Fruit fly (Drosophila melanogaster) whole organism, embryonic: Measurements from ENCODE around the gene CG7766.

Experiments
- CG11085 ChIP-seq: fragments of 200-800 bp; sonication (Bioruptor generic); IDR thresholded peaks from 2 replicates; pipeline ENCODE4 v1.3.6; 2022; ENCODE audit warnings: missing biosample characterization, missing genetic modification characterization
- CG12391 ChIP-seq: fragments of 200-800 bp; sonication (Bioruptor generic); optimal IDR thresholded peaks from 3 replicates; lab custom pipeline; 2018; ENCODE audit warnings: missing biosample characterization, mild to moderate bottlenecking, missing genetic modification characterization, moderate library complexity
- CG13424 ChIP-seq: fragments of 200-800 bp; sonication (Bioruptor generic); optimal IDR thresholded peaks from 2 replicates; lab custom pipeline; 2019; ENCODE audit warnings: missing biosample characterization, mild to moderate bottlenecking, missing genetic modification characterization, moderate library complexity
- CG13624 ChIP-seq: fragments of 200-800 bp; sonication (Bioruptor generic); optimal IDR thresholded peaks from 2 replicates; lab custom pipeline; 2016; ENCODE audit warnings: missing biosample characterization, missing genetic modification characterization
- CG14014 ChIP-seq: fragments of 200-800 bp; sonication (Bioruptor generic); IDR thresholded peaks from 2 replicates; pipeline ENCODE4 v1.3.6; 2022; ENCODE audit warnings: missing biosample characterization, missing genetic modification characterization
- CG14710 ChIP-seq: fragments of 200-800 bp; sonication (Bioruptor generic); optimal IDR thresholded peaks from 3 replicates; lab custom pipeline; 2019; ENCODE audit warnings: missing biosample characterization, mild to moderate bottlenecking, missing genetic modification characterization, moderate library complexity
- CG15073 ChIP-seq: fragments of 200-800 bp; sonication (Bioruptor generic); optimal IDR thresholded peaks from 2 replicates; lab custom pipeline; 2016; ENCODE audit warnings: missing biosample characterization, missing genetic modification characterization
- CG15479 ChIP-seq: fragments of 200-800 bp; sonication (Bioruptor generic); optimal IDR thresholded peaks from 3 replicates; lab custom pipeline; 2019; ENCODE audit warnings: missing biosample characterization, mild to moderate bottlenecking, missing genetic modification characterization, moderate library complexity
- CG15514 ChIP-seq: fragments of 200-800 bp; sonication (Bioruptor generic); optimal IDR thresholded peaks from 3 replicates; lab custom pipeline; 2017; ENCODE audit warnings: missing biosample characterization, missing genetic modification characterization, mild to moderate bottlenecking, moderate library complexity, missing genetic modification reagents
- CG1603 ChIP-seq: fragments of 200-800 bp; sonication (Bioruptor generic); optimal IDR thresholded peaks from 2 replicates; lab custom pipeline; 2019; ENCODE audit warnings: missing biosample characterization, mild to moderate bottlenecking, missing genetic modification characterization, moderate library complexity
- CG17359 ChIP-seq: fragments of 200-800 bp; sonication (Bioruptor generic); optimal IDR thresholded peaks from 3 replicates; lab custom pipeline; 2018; ENCODE audit warnings: missing biosample characterization, mild to moderate bottlenecking, missing genetic modification characterization, moderate library complexity
- CG17612 ChIP-seq: fragments of 200-800 bp; sonication (Bioruptor generic); IDR thresholded peaks from 2 replicates; pipeline ENCODE4 v1.3.6; 2022; ENCODE audit warnings: missing biosample characterization, missing genetic modification characterization
- CG2116 ChIP-seq: fragments of 200-800 bp; sonication (Bioruptor generic); optimal IDR thresholded peaks from 3 replicates; lab custom pipeline; 2018; ENCODE audit warnings: missing biosample characterization, mild to moderate bottlenecking, missing genetic modification characterization
- CG2120 ChIP-seq: fragments of 200-800 bp; sonication (Bioruptor generic); optimal IDR thresholded peaks from 3 replicates; lab custom pipeline; 2016; ENCODE audit warnings: missing biosample characterization, missing genetic modification characterization
- CG31388 ChIP-seq: fragments of 200-800 bp; sonication (Bioruptor generic); optimal IDR thresholded peaks from 2 replicates; lab custom pipeline; 2016; ENCODE audit warnings: missing biosample characterization, missing genetic modification characterization
- CG7928 ChIP-seq: fragments of 200-800 bp; sonication (Bioruptor generic); optimal IDR thresholded peaks from 2 replicates; lab custom pipeline; 2017; ENCODE audit warnings: missing biosample characterization, mild to moderate bottlenecking, missing genetic modification characterization
- CrebB ChIP-seq: fragments of 200-800 bp; sonication (Bioruptor generic); optimal IDR thresholded peaks from 3 replicates; lab custom pipeline; 2018; ENCODE audit warnings: missing biosample characterization, mild to moderate bottlenecking, missing genetic modification characterization
- Dfd ChIP-seq, 2 experiments: fragments of >200 bp; optimal IDR thresholded peaks; 2 replicates each; lab custom pipeline; 2017; ENCODE audit warnings: missing biosample characterization in 2 of 2, missing genetic modification characterization in 2 of 2
- E2f1 ChIP-seq: fragments of 200-800 bp; sonication (Bioruptor generic); IDR thresholded peaks from 2 replicates; pipeline ENCODE4 v1.3.6; 2022; ENCODE audit warnings: missing biosample characterization, missing genetic modification characterization
- Fer3 ChIP-seq: fragments of 200-800 bp; sonication (Bioruptor generic); optimal IDR thresholded peaks from 2 replicates; lab custom pipeline; 2018; ENCODE audit warnings: missing biosample characterization, mild to moderate bottlenecking, missing genetic modification characterization, moderate library complexity
- Hey ChIP-seq: fragments of 200-800 bp; sonication (Bioruptor generic); optimal IDR thresholded peaks from 3 replicates; lab custom pipeline; 2018; ENCODE audit warnings: missing biosample characterization, mild to moderate bottlenecking, missing genetic modification characterization
- Max ChIP-seq: fragments of 200-800 bp; sonication (Bioruptor generic); optimal IDR thresholded peaks from 2 replicates; lab custom pipeline; 2016; ENCODE audit warnings: missing biosample characterization, mild to moderate bottlenecking, missing genetic modification characterization
- Myb ChIP-seq: fragments of 200-800 bp; sonication (Bioruptor generic); optimal IDR thresholded peaks from 2 replicates; lab custom pipeline; 2016; ENCODE audit warnings: missing biosample characterization, missing genetic modification characterization
- NC2α ChIP-seq: fragments of 200-800 bp; sonication (Bioruptor generic); optimal IDR thresholded peaks from 2 replicates; lab custom pipeline; 2016; ENCODE audit warnings: missing biosample characterization, missing genetic modification characterization
- Oli ChIP-seq: fragments of 200-800 bp; sonication (Bioruptor generic); optimal IDR thresholded peaks from 2 replicates; lab custom pipeline; 2018; ENCODE audit warnings: missing biosample characterization, mild to moderate bottlenecking, missing genetic modification characterization, moderate library complexity
- Scr ChIP-seq: fragments of 200-800 bp; sonication (Bioruptor generic); IDR thresholded peaks from 2 replicates; pipeline ENCODE4 v1.3.6; 2022; ENCODE audit warnings: missing biosample characterization, missing genetic modification characterization; ENCODE audit not compliant: partially characterized antibody
- Sin3A ChIP-seq: fragments of >200 bp; optimal IDR thresholded peaks from 2 replicates; lab custom pipeline; 2018
- bcd ChIP-seq: fragments of 200-800 bp; sonication (Bioruptor generic); optimal IDR thresholded peaks from 2 replicates; lab custom pipeline; 2017; ENCODE audit warnings: missing biosample characterization, mild to moderate bottlenecking, missing genetic modification characterization
- bowl ChIP-seq: fragments of 200-800 bp; sonication (Bioruptor generic); IDR thresholded peaks from 2 replicates; pipeline ENCODE4 v1.3.6; 2022; ENCODE audit warnings: missing biosample characterization, missing genetic modification characterization
- bsh ChIP-seq, 2 experiments: fragments of 200-800 bp; sonication (Bioruptor generic); optimal IDR thresholded peaks; 2 replicates each; lab custom pipeline; 2017 to 2018; ENCODE audit warnings: mild to moderate bottlenecking in 2 of 2, missing biosample characterization in 2 of 2, missing genetic modification characterization in 2 of 2, moderate library complexity in 1 of 2
- cad ChIP-seq: fragments of >200 bp; optimal IDR thresholded peaks from 2 replicates; lab custom pipeline; 2017; ENCODE audit warnings: missing biosample characterization, missing genetic modification characterization
- chn ChIP-seq: fragments of 200-800 bp; sonication (Bioruptor generic); optimal IDR thresholded peaks from 2 replicates; lab custom pipeline; 2016; ENCODE audit warnings: missing biosample characterization, missing genetic modification characterization
- gcm2 ChIP-seq: fragments of 200-800 bp; sonication (Bioruptor generic); optimal IDR thresholded peaks from 2 replicates; lab custom pipeline; 2016; ENCODE audit warnings: missing biosample characterization, missing genetic modification characterization
- gfzf ChIP-seq: fragments of 200-800 bp; sonication (Bioruptor generic); optimal IDR thresholded peaks from 2 replicates; lab custom pipeline; 2016; ENCODE audit warnings: missing biosample characterization, mild to moderate bottlenecking, missing genetic modification characterization, moderate library complexity
- grau ChIP-seq: fragments of 200-800 bp; optimal IDR thresholded peaks from 3 replicates; lab custom pipeline; 2019; ENCODE audit warnings: missing biosample characterization, mild to moderate bottlenecking, missing genetic modification characterization, moderate library complexity
- lmd ChIP-seq: fragments of 200-800 bp; sonication (Bioruptor generic); IDR thresholded peaks from 2 replicates; pipeline ENCODE4 v1.3.6; 2022; ENCODE audit warnings: missing biosample characterization, missing genetic modification characterization
- mirr ChIP-seq: fragments of 200-800 bp; sonication (Bioruptor generic); optimal IDR thresholded peaks from 3 replicates; lab custom pipeline; 2018; ENCODE audit warnings: missing biosample characterization, mild to moderate bottlenecking, missing genetic modification characterization
- nerfin-1 ChIP-seq: fragments of 200-800 bp; sonication (Bioruptor generic); optimal IDR thresholded peaks from 3 replicates; lab custom pipeline; 2019; ENCODE audit warnings: missing biosample characterization, mild to moderate bottlenecking, missing genetic modification characterization, moderate library complexity
- oc ChIP-seq: fragments of 200-800 bp; sonication (Bioruptor generic); optimal IDR thresholded peaks from 2 replicates; lab custom pipeline; 2018; ENCODE audit warnings: missing biosample characterization, mild to moderate bottlenecking, missing genetic modification characterization, moderate library complexity
- odd ChIP-seq: fragments of 200-800 bp; sonication (Bioruptor generic); optimal IDR thresholded peaks from 2 replicates; lab custom pipeline; 2017; ENCODE audit warnings: missing biosample characterization, mild to moderate bottlenecking, missing genetic modification characterization
- pb ChIP-seq: fragments of 200-800 bp; sonication (Bioruptor generic); optimal IDR thresholded peaks from 3 replicates; lab custom pipeline; 2016; ENCODE audit warnings: missing biosample characterization, missing genetic modification characterization
- pzg ChIP-seq: fragments of 200-800 bp; sonication (Bioruptor generic); optimal IDR thresholded peaks from 3 replicates; lab custom pipeline; 2018; ENCODE audit warnings: missing biosample characterization, mild to moderate bottlenecking, missing genetic modification characterization, moderate library complexity
- ranshi ChIP-seq: fragments of 200-800 bp; sonication (Bioruptor generic); IDR thresholded peaks from 2 replicates; pipeline ENCODE4 v1.3.6; 2022; ENCODE audit warnings: missing biosample characterization, missing genetic modification characterization
- row ChIP-seq: fragments of 200-800 bp; sonication (Bioruptor generic); IDR thresholded peaks from 3 replicates; pipeline ENCODE4 v1.3.6; 2022; ENCODE audit warnings: missing biosample characterization, missing genetic modification characterization
- so ChIP-seq: fragments of 200-800 bp; sonication (Bioruptor generic); IDR thresholded peaks from 3 replicates; pipeline ENCODE4 v1.3.6; 2022; ENCODE audit warnings: missing biosample characterization, missing genetic modification characterization
- stwl ChIP-seq: fragments of 200-800 bp; sonication (Bioruptor generic); optimal IDR thresholded peaks from 3 replicates; lab custom pipeline; 2018; ENCODE audit warnings: missing biosample characterization, mild to moderate bottlenecking, missing genetic modification characterization, moderate library complexity
- sug ChIP-seq: fragments of 200-800 bp; optimal IDR thresholded peaks from 2 replicates; lab custom pipeline; 2019; ENCODE audit warnings: missing biosample characterization, mild to moderate bottlenecking, missing genetic modification characterization, moderate library complexity
- tap ChIP-seq: fragments of 200-800 bp; optimal IDR thresholded peaks from 3 replicates; lab custom pipeline; 2019; ENCODE audit warnings: missing biosample characterization, mild to moderate bottlenecking, missing genetic modification characterization, moderate library complexity
- trem ChIP-seq: fragments of 200-800 bp; optimal IDR thresholded peaks from 3 replicates; lab custom pipeline; 2019; ENCODE audit warnings: missing biosample characterization, mild to moderate bottlenecking, missing genetic modification characterization, moderate library complexity
- unpg ChIP-seq: fragments of 200-800 bp; sonication (Bioruptor generic); optimal IDR thresholded peaks from 3 replicates; lab custom pipeline; 2018; ENCODE audit warnings: missing biosample characterization, mild to moderate bottlenecking, missing genetic modification characterization, moderate library complexity
- wor ChIP-seq: fragments of 200-800 bp; sonication (Bioruptor generic); IDR thresholded peaks from 2 replicates; pipeline ENCODE4 v1.3.6; 2022; ENCODE audit warnings: missing biosample characterization, missing genetic modification characterization

Gene CG7766

dm6 chrX:9148989-9149522 is 45.5 kb upstream of the CG7766 start, which contains the start of the genes fh and Bap111 (continued):
- TF ChIP-seq row (GFP tag; lab: Robert Waterston, UW) (peak; percentile 25; the same call in 1 of the 3 replicates), Oli (tag; lab: Kevin White, UChicago) (no peak), CG11085 (GFP tag; lab: Robert Waterston, UW) (no peak), CG17359 (tag; lab: Kevin White, UChicago) (no peak), CG7928 (GFP tag; lab: Kevin White, UChicago) (no peak), lmd (GFP tag; lab: Robert Waterston, UW) (no peak), gcm2 (GFP tag; lab: Kevin White, UChicago) (no peak), pb (GFP tag; lab: Kevin White, UChicago) (no peak), Fer3 (tag; lab: Kevin White, UChicago) (no peak), NC2α (GFP tag; lab: Kevin White, UChicago) (no peak), mirr (GFP tag; lab: Kevin White, UChicago) (no peak), tap (no peak), grau (tag; lab: Kevin White, UChicago) (peak; percentile 19), CG2116 (peak; percentile 22), Sin3A (lab: Kevin White, UChicago) (peak; percentile 16), Dfd (GFP tag; optimal IDR thresholded peaks at IDR 0.05; lab: Kevin White, UChicago) (no peak), CG1603 (tag; lab: Kevin White, UChicago) (no peak), wor (GFP tag; lab: Robert Waterston, UW) (no peak), chn (GFP tag; lab: Kevin White, UChicago) (no peak), oc (tag; lab: Kevin White, UChicago) (no peak), CrebB (tag; lab: Kevin White, UChicago) (no peak), CG14710 (peak; percentile 59), cad (GFP tag; lab: Kevin White, UChicago) (no peak), so (GFP tag; lab: Robert Waterston, UW) (no peak), stwl (peak; percentile 27), CG15073 (GFP tag; lab: Kevin White, UChicago) (no peak), nerfin-1 (tag; lab: Kevin White, UChicago) (no peak), Max (GFP tag; lab: Kevin White, UChicago) (no peak), CG13624 (GFP tag; lab: Kevin White, UChicago) (no peak), E2f1 (GFP tag; lab: Robert Waterston, UW) (no peak), CG12391 (tag; lab: Kevin White, UChicago) (peak; percentile 21), CG13424 (tag; lab: Kevin White, UChicago) (no peak), pzg (peak; percentile 48), Scr (GFP tag; lab: Robert Waterston, UW) (no peak; the same call in 1 of the 2 replicates), CG31388 (GFP tag; lab: Kevin White, UChicago) (no peak), trem (tag; lab: Kevin White, UChicago) (peak; percentile 99), bsh (GFP tag; optimal IDR thresholded peaks at IDR 0.05; lab: Kevin White, UChicago) (no peak), gfzf (peak; percentile 85), Hey (tag; lab: Kevin White, UChicago) (no peak), CG15479 (GFP tag; lab: Kevin White, UChicago) (no peak), Myb (peak; percentile 23), odd (GFP tag; lab: Kevin White, UChicago) (no peak), CG15514 (GFP tag; lab: Kevin White, UChicago) (peak; percentile 12), CG14014 (GFP tag; lab: Robert Waterston, UW) (no peak), ranshi (GFP tag; lab: Robert Waterston, UW) (no peak), bowl (GFP tag; lab: Robert Waterston, UW) (no peak), CG2120 (GFP tag; lab: Kevin White, UChicago) (peak; percentile 9), unpg (GFP tag; lab: Kevin White, UChicago) (no peak), sug (tag; lab: Kevin White, UChicago) (peak; percentile 7), CG17612 (GFP tag; lab: Robert Waterston, UW) (no peak), bcd (GFP tag; lab: Kevin White, UChicago) (no peak)
